Fruit fly (Drosophila melanogaster): Measurements from ENCODE around the gene Pgant35A.

DNA sequence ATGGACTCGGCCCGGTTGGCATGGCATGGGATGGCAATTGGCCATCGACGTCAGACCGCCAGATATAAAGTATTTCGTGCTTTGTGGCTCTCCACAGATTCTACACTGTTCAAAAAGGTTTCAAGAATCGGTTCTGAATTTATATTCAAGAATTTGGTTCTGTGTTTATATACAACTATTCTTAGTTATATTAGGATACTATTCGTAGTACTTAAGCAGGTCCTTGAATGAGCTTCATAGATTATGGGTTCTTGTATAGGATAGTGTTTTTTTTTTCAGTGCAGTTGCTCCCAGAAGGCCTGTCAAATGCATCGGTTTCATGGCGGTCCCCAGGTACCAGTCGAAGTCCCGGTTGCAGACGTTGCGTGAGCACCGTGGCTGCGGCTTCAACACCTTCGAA, 27.5 kb downstream of the Pgant35A start:
- TF ChIP-seq Lpt (GFP tag; optimal IDR thresholded peaks at IDR 0.05) (peak; percentile 73), Gug (GFP tag; IDR thresholded peaks at IDR 0.05) (peak; percentile 78), Sox102F (GFP tag; optimal IDR thresholded peaks at IDR 0.05) (peak; percentile 88), CG9139 (GFP tag; optimal IDR thresholded peaks at IDR 0.05) (peak; percentile 85), CG6854 (GFP tag; optimal IDR thresholded peaks at IDR 0.05) (peak; percentile 92), CG4318 (GFP tag; optimal IDR thresholded peaks at IDR 0.05) (peak; percentile 70), CG32006 (GFP tag; optimal IDR thresholded peaks at IDR 0.05) (peak; percentile 81), CG3032 (tag; optimal IDR thresholded peaks at IDR 0.05) (peak; percentile 91)
